Fruit fly (Drosophila melanogaster) whole organism, embryonic: Measurements from ENCODE around the gene Ptp4E.
A peak's percentile ranks its signal among the peaks of the same experiment; 100 is the strongest.

Experiments
- BtbVII ChIP-seq: fragments of 200-800 bp; sonication (Bioruptor generic); optimal IDR thresholded peaks from 3 replicates; lab custom pipeline; 2017; ENCODE audit warnings: missing biosample characterization, mild to moderate bottlenecking, missing genetic modification characterization
- CG12219 ChIP-seq: fragments of 200-800 bp; sonication (Bioruptor generic); optimal IDR thresholded peaks from 3 replicates; lab custom pipeline; 2018; ENCODE audit warnings: missing biosample characterization, mild to moderate bottlenecking, missing genetic modification characterization
- CG15073 ChIP-seq: fragments of 200-800 bp; sonication (Bioruptor generic); optimal IDR thresholded peaks from 2 replicates; lab custom pipeline; 2016; ENCODE audit warnings: missing biosample characterization, missing genetic modification characterization
- CG17328 ChIP-seq: fragments of 200-800 bp; sonication (Bioruptor generic); IDR thresholded peaks from 2 replicates; pipeline ENCODE4 v1.3.6; 2022; ENCODE audit warnings: missing biosample characterization, missing genetic modification characterization
- CG17829 ChIP-seq: fragments of 200-800 bp; optimal IDR thresholded peaks from 2 replicates; lab custom pipeline; 2019; ENCODE audit warnings: missing biosample characterization, mild to moderate bottlenecking, missing genetic modification characterization, moderate library complexity
- CG18619 ChIP-seq: fragments of 200-800 bp; sonication (Bioruptor generic); optimal IDR thresholded peaks from 3 replicates; lab custom pipeline; 2017; ENCODE audit warnings: missing biosample characterization, mild to moderate bottlenecking, missing genetic modification characterization
- CG18764 ChIP-seq: fragments of 200-800 bp; sonication (Bioruptor generic); optimal IDR thresholded peaks from 3 replicates; lab custom pipeline; 2016; ENCODE audit warnings: missing biosample characterization, missing genetic modification characterization
- CG2129 ChIP-seq: fragments of 200-800 bp; sonication (Bioruptor generic); IDR thresholded peaks from 2 replicates; pipeline ENCODE4 v1.3.6; 2022; ENCODE audit warnings: missing biosample characterization, missing genetic modification characterization; ENCODE audit not compliant: partially characterized antibody
- CG31388 ChIP-seq: fragments of 200-800 bp; sonication (Bioruptor generic); optimal IDR thresholded peaks from 2 replicates; lab custom pipeline; 2016; ENCODE audit warnings: missing biosample characterization, missing genetic modification characterization
- CG33213 ChIP-seq: fragments of 200-800 bp; sonication (Bioruptor generic); optimal IDR thresholded peaks from 3 replicates; lab custom pipeline; 2016; ENCODE audit warnings: missing biosample characterization, missing genetic modification characterization
- CG7271 ChIP-seq: fragments of 200-800 bp; sonication (Bioruptor generic); optimal IDR thresholded peaks from 2 replicates; lab custom pipeline; 2018; ENCODE audit warnings: missing biosample characterization, mild to moderate bottlenecking, missing genetic modification characterization, moderate library complexity
- CG7928 ChIP-seq: fragments of 200-800 bp; sonication (Bioruptor generic); optimal IDR thresholded peaks from 2 replicates; lab custom pipeline; 2017; ENCODE audit warnings: missing biosample characterization, mild to moderate bottlenecking, missing genetic modification characterization
- CG8388 ChIP-seq: fragments of 200-800 bp; sonication (Bioruptor generic); optimal IDR thresholded peaks from 2 replicates; lab custom pipeline; 2019; ENCODE audit warnings: missing biosample characterization, mild to moderate bottlenecking, missing genetic modification characterization, moderate library complexity
- CG8924 ChIP-seq: fragments of 200-800 bp; optimal IDR thresholded peaks from 3 replicates; lab custom pipeline; 2019; ENCODE audit warnings: missing biosample characterization, mild to moderate bottlenecking, missing genetic modification characterization, moderate library complexity
- CG8944 ChIP-seq: fragments of 200-800 bp; sonication (Bioruptor generic); optimal IDR thresholded peaks from 3 replicates; lab custom pipeline; 2016; ENCODE audit warnings: missing biosample characterization, missing genetic modification characterization
- CoRest ChIP-seq: fragments of 200-800 bp; sonication (Bioruptor generic); optimal IDR thresholded peaks from 3 replicates; lab custom pipeline; 2018; ENCODE audit warnings: missing biosample characterization, mild to moderate bottlenecking, missing genetic modification characterization, moderate library complexity
- Dip2 ChIP-seq: fragments of 200-800 bp; sonication (Bioruptor generic); IDR thresholded peaks from 2 replicates; pipeline ENCODE4 v1.3.6; 2022; ENCODE audit warnings: missing biosample characterization, missing genetic modification characterization
- E2f1 ChIP-seq: fragments of 200-800 bp; sonication (Bioruptor generic); IDR thresholded peaks from 2 replicates; pipeline ENCODE4 v1.3.6; 2022; ENCODE audit warnings: missing biosample characterization, missing genetic modification characterization
- Fer2 ChIP-seq: fragments of 200-800 bp; sonication (Bioruptor generic); optimal IDR thresholded peaks from 2 replicates; lab custom pipeline; 2018; ENCODE audit warnings: missing biosample characterization, mild to moderate bottlenecking, missing genetic modification characterization, moderate library complexity
- Hr51 ChIP-seq, 2 experiments: fragments of 200-800 bp; sonication (Bioruptor generic); optimal IDR thresholded peaks; 2 replicates in 1 of 2; 3 replicates in 1 of 2; lab custom pipeline; 2016 to 2018; ENCODE audit warnings: missing biosample characterization in 2 of 2, missing genetic modification characterization in 2 of 2, mild to moderate bottlenecking in 1 of 2, moderate library complexity in 1 of 2
- Lhr ChIP-seq: fragments of 200-800 bp; sonication (Bioruptor generic); optimal IDR thresholded peaks from 3 replicates; lab custom pipeline; 2017; ENCODE audit warnings: mild to moderate bottlenecking, missing biosample characterization, missing genetic modification reagents, missing genetic modification characterization
- MBD-R2 ChIP-seq: fragments of 200-800 bp; sonication (Bioruptor generic); IDR thresholded peaks from 2 replicates; pipeline ENCODE4 v1.3.6; 2022; ENCODE audit warnings: missing biosample characterization, missing genetic modification characterization
- MESR4 ChIP-seq: fragments of 200-800 bp; sonication (Bioruptor generic); optimal IDR thresholded peaks from 2 replicates; lab custom pipeline; 2018; ENCODE audit warnings: missing biosample characterization, mild to moderate bottlenecking, missing genetic modification characterization, moderate library complexity
- MTF-1 ChIP-seq: fragments of 200-800 bp; sonication (Bioruptor generic); optimal IDR thresholded peaks from 2 replicates; lab custom pipeline; 2018; ENCODE audit warnings: missing biosample characterization, mild to moderate bottlenecking, missing genetic modification characterization, borderline replicate concordance
- Neu2 ChIP-seq: fragments of 200-800 bp; sonication (Bioruptor generic); optimal IDR thresholded peaks from 3 replicates; lab custom pipeline; 2016; ENCODE audit warnings: missing biosample characterization, missing genetic modification characterization, borderline replicate concordance
- Six4 ChIP-seq: fragments of 200-800 bp; sonication (Bioruptor generic); optimal IDR thresholded peaks from 2 replicates; lab custom pipeline; 2016; ENCODE audit warnings: missing biosample characterization, missing genetic modification characterization
- Taf1 ChIP-seq: fragments of 200-800 bp; sonication (Bioruptor generic); IDR thresholded peaks from 2 replicates; pipeline ENCODE4 v1.3.6; 2022; ENCODE audit warnings: missing biosample characterization, missing genetic modification characterization
- Usf ChIP-seq: fragments of 200-800 bp; sonication (Bioruptor generic); optimal IDR thresholded peaks from 2 replicates; lab custom pipeline; 2017; ENCODE audit warnings: missing genotype, missing biosample characterization, missing genetic modification characterization
- Xbp1 ChIP-seq: fragments of 200-800 bp; sonication (Bioruptor generic); optimal IDR thresholded peaks from 3 replicates; lab custom pipeline; 2016; ENCODE audit warnings: missing biosample characterization, mild to moderate bottlenecking, missing genetic modification characterization
- ac ChIP-seq: fragments of 200-800 bp; sonication (Bioruptor generic); optimal IDR thresholded peaks from 3 replicates; lab custom pipeline; 2017; ENCODE audit warnings: missing biosample characterization, mild to moderate bottlenecking, missing genetic modification characterization
- amos ChIP-seq: fragments of 200-800 bp; sonication (Bioruptor generic); IDR thresholded peaks from 2 replicates; pipeline ENCODE4 v1.3.6; 2022; ENCODE audit warnings: missing biosample characterization, missing genetic modification characterization; ENCODE audit not compliant: partially characterized antibody
- bigmax ChIP-seq: fragments of 200-800 bp; sonication (Bioruptor generic); optimal IDR thresholded peaks from 2 replicates; lab custom pipeline; 2018; ENCODE audit warnings: missing biosample characterization, mild to moderate bottlenecking, missing genetic modification characterization
- cas ChIP-seq: fragments of 200-800 bp; sonication (Bioruptor generic); IDR thresholded peaks from 2 replicates; pipeline ENCODE4 v1.3.6; 2022; ENCODE audit warnings: missing biosample characterization, missing genetic modification characterization
- crc ChIP-seq: fragments of 200-800 bp; sonication (Bioruptor generic); optimal IDR thresholded peaks from 2 replicates; lab custom pipeline; 2016; ENCODE audit warnings: missing biosample characterization, missing genetic modification characterization
- cwo ChIP-seq: fragments of 200-800 bp; sonication (Bioruptor generic); optimal IDR thresholded peaks from 3 replicates; lab custom pipeline; 2017; ENCODE audit warnings: missing biosample characterization, missing genetic modification characterization, mild to moderate bottlenecking, moderate library complexity, missing genetic modification reagents
- dm ChIP-seq: fragments of 200-800 bp; sonication (Bioruptor generic); optimal IDR thresholded peaks from 3 replicates; lab custom pipeline; 2016; ENCODE audit warnings: missing biosample characterization, missing genetic modification characterization
- dpn ChIP-seq, 2 experiments: fragments of 200-800 bp; sonication (Bioruptor generic); optimal IDR thresholded peaks; 3 replicates each; lab custom pipeline; 2016; ENCODE audit warnings: missing biosample characterization in 2 of 2, missing genetic modification characterization in 2 of 2
- ftz-f1 ChIP-seq: fragments of 200-800 bp; sonication (Bioruptor generic); optimal IDR thresholded peaks from 2 replicates; lab custom pipeline; 2016; ENCODE audit warnings: missing biosample characterization, missing genetic modification characterization
- fu2 ChIP-seq: fragments of 200-800 bp; sonication (Bioruptor generic); optimal IDR thresholded peaks from 2 replicates; lab custom pipeline; 2016; ENCODE audit warnings: missing biosample characterization, missing genetic modification characterization
- her ChIP-seq: fragments of 200-800 bp; sonication (Bioruptor generic); optimal IDR thresholded peaks from 2 replicates; lab custom pipeline; 2016; ENCODE audit warnings: missing biosample characterization, missing genetic modification characterization
- lov ChIP-seq, 2 experiments: fragments of 200-800 bp in 1 of 2; fragments of >200 bp in 1 of 2; sonication (Bioruptor generic) in 1 of 2; IDR thresholded peaks in 1 of 2; optimal IDR thresholded peaks in 1 of 2; 2 replicates in 1 of 2; 3 replicates in 1 of 2; pipeline versions ENCODE4 v1.3.6 to Lab custom; 2017 to 2022; ENCODE audit warnings: missing biosample characterization in 1 of 2, missing genetic modification characterization in 1 of 2
- mirr ChIP-seq: fragments of 200-800 bp; sonication (Bioruptor generic); optimal IDR thresholded peaks from 3 replicates; lab custom pipeline; 2018; ENCODE audit warnings: missing biosample characterization, mild to moderate bottlenecking, missing genetic modification characterization
- seq ChIP-seq: fragments of 200-800 bp; sonication (Bioruptor generic); IDR thresholded peaks from 2 replicates; pipeline ENCODE4 v1.3.6; 2022; ENCODE audit warnings: missing biosample characterization, missing genetic modification characterization
- slou ChIP-seq: fragments of 200-800 bp; sonication (Bioruptor generic); optimal IDR thresholded peaks from 3 replicates; lab custom pipeline; 2016; ENCODE audit warnings: missing biosample characterization, missing genetic modification characterization
- stwl ChIP-seq: fragments of 200-800 bp; sonication (Bioruptor generic); optimal IDR thresholded peaks from 3 replicates; lab custom pipeline; 2018; ENCODE audit warnings: missing biosample characterization, mild to moderate bottlenecking, missing genetic modification characterization, moderate library complexity
- tio ChIP-seq: fragments of 200-800 bp; sonication (Bioruptor generic); optimal IDR thresholded peaks from 2 replicates; lab custom pipeline; 2017; ENCODE audit warnings: missing biosample characterization, missing genetic modification characterization, inconsistent platforms
- vfl ChIP-seq: fragments of 200-800 bp; sonication (Bioruptor generic); optimal IDR thresholded peaks from 2 replicates; lab custom pipeline; 2016; ENCODE audit warnings: missing biosample characterization, missing genetic modification characterization
- zen ChIP-seq: fragments of 200-800 bp; sonication (Bioruptor generic); optimal IDR thresholded peaks from 3 replicates; lab custom pipeline; 2018; ENCODE audit warnings: missing biosample characterization, mild to moderate bottlenecking, missing genetic modification characterization, moderate library complexity

Ptp4E gene

dm6 chrX:4939788-4940441, 987 bp downstream of the Ptp4E start (continued):
- peak; percentile 54 for TF ChIP-seq stwl (tag; lab: Kevin White, UChicago)
- TF ChIP-seq lov (optimal IDR thresholded peaks at IDR 0.05; lab: Kevin White, UChicago), result no peak
- peak; percentile 97 for TF ChIP-seq lov (GFP tag; IDR thresholded peaks at IDR 0.05; lab: Robert Waterston, UW)
- TF ChIP-seq mirr (GFP tag; lab: Kevin White, UChicago), result peak; percentile 76
- no peak for TF ChIP-seq ftz-f1 (GFP tag; lab: Kevin White, UChicago)
- TF ChIP-seq vfl (GFP tag; lab: Kevin White, UChicago), result peak; percentile 66
- TF ChIP-seq CG7928 (GFP tag; lab: Kevin White, UChicago), result peak; percentile 48
- TF ChIP-seq Lhr (GFP tag; lab: Kevin White, UChicago), result peak; percentile 87
- TF ChIP-seq MTF-1 (GFP tag; lab: Kevin White, UChicago), result peak; percentile 92
- peak; percentile 95 for TF ChIP-seq zen
- peak; percentile 96 for TF ChIP-seq CG17829 (tag; lab: Kevin White, UChicago)
- peak; percentile 97 for TF ChIP-seq Xbp1 (GFP tag; lab: Kevin White, UChicago)
- peak; percentile 53 for TF ChIP-seq CG7271 (tag; lab: Kevin White, UChicago)
- TF ChIP-seq her (GFP tag; lab: Kevin White, UChicago), result peak; percentile 84
- TF ChIP-seq CoRest (tag; lab: Kevin White, UChicago), result peak; percentile 95
- TF ChIP-seq tio (GFP tag; lab: Kevin White, UChicago), result peak; percentile 89
- peak; percentile 95 for TF ChIP-seq CG8944 (GFP tag; lab: Kevin White, UChicago)
- TF ChIP-seq CG17328 (GFP tag; lab: Robert Waterston, UW), result peak; percentile 98
- peak; percentile 97 for TF ChIP-seq CG12219 (GFP tag; lab: Kevin White, UChicago)
- TF ChIP-seq ac (GFP tag; lab: Kevin White, UChicago), result peak; percentile 94
- TF ChIP-seq CG18619 (GFP tag; lab: Kevin White, UChicago), result peak; percentile 88
- TF ChIP-seq CG18764 (GFP tag; lab: Kevin White, UChicago), result peak; percentile 89
- TF ChIP-seq CG2129 (GFP tag; lab: Robert Waterston, UW), result no peak
- TF ChIP-seq Six4, result peak; percentile 95
- peak; percentile 92 to 95 for TF ChIP-seq dpn (GFP tag; optimal IDR thresholded peaks at IDR 0.05; lab: Kevin White, UChicago)
- peak; percentile 74 for TF ChIP-seq CG15073 (GFP tag; lab: Kevin White, UChicago)
- peak; percentile 91 to 93 for TF ChIP-seq Hr51 (GFP tag; optimal IDR thresholded peaks at IDR 0.05; lab: Kevin White, UChicago)
- TF ChIP-seq slou (GFP tag; lab: Kevin White, UChicago), result peak; percentile 62
- TF ChIP-seq MESR4 (GFP tag; lab: Kevin White, UChicago), result peak; percentile 47
- peak; percentile 89 for TF ChIP-seq Usf (GFP tag; lab: Kevin White, UChicago)
- TF ChIP-seq Fer2 (tag; lab: Kevin White, UChicago), result peak; percentile 83
- TF ChIP-seq bigmax (GFP tag; lab: Kevin White, UChicago), result peak; percentile 54
- peak; percentile 95 for TF ChIP-seq CG33213 (GFP tag; lab: Kevin White, UChicago)
- TF ChIP-seq seq (GFP tag; lab: Robert Waterston, UW), result peak; percentile 93
- peak; percentile 48; the same call in 1 of the 2 replicates for TF ChIP-seq Taf1 (GFP tag; lab: Robert Waterston, UW)
- TF ChIP-seq BtbVII, result peak; percentile 82
- peak; percentile 80 for TF ChIP-seq fu2
- TF ChIP-seq amos (GFP tag; lab: Robert Waterston, UW), result no peak
- peak; percentile 92 for TF ChIP-seq CG31388 (GFP tag; lab: Kevin White, UChicago)
- peak; percentile 95 for TF ChIP-seq E2f1 (GFP tag; lab: Robert Waterston, UW)
- TF ChIP-seq Neu2 (GFP tag; lab: Kevin White, UChicago), result peak; percentile 85
- peak; percentile 66 for TF ChIP-seq cas (GFP tag; lab: Robert Waterston, UW)
- peak; percentile 86 for TF ChIP-seq crc (GFP tag; lab: Kevin White, UChicago)
- TF ChIP-seq cwo (GFP tag; lab: Kevin White, UChicago), result peak; percentile 77
- peak; percentile 79 for TF ChIP-seq MBD-R2 (GFP tag; lab: Robert Waterston, UW)
- TF ChIP-seq Dip2, result peak; percentile 47
- peak; percentile 93 for TF ChIP-seq CG8924 (tag; lab: Kevin White, UChicago)
- TF ChIP-seq CG8388 (GFP tag; lab: Kevin White, UChicago), result peak; percentile 92
- peak; percentile 83 for TF ChIP-seq dm (GFP tag; lab: Kevin White, UChicago)
